Worm (Caenorhabditis elegans): ENCODE data around the gene ent-2.
A peak's percentile ranks its signal among the peaks of the same experiment; 100 is the strongest.

Gene ent-2

DNA sequence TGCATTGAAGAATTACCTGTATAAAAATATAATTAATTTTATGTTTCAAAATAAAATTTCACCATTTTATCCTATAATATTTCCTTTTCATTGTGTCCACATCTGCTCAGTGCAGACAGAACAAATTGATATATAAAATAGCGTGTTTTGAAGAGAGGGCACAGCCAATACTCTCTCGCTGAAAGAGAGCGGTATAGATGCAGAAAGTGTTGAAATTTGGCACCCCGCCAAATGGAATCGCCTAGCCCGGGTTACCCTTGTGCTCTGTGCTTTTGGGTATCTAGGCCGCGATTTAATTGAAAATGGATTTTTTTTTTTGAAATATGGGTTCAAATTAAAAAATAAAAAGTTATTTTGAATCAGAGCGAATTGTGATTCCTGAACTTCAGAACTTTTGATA is 16.3 kb downstream of the ent-2 start:
- TF ChIP-seq nhr-21 (tag; optimal IDR thresholded peaks at IDR 0.05) = no peak
- peak; percentile 28 for TF ChIP-seq nhr-129 (tag; optimal IDR thresholded peaks at IDR 0.05)
- no peak for TF ChIP-seq egl-27 (tag; optimal IDR thresholded peaks at IDR 0.05)
- TF ChIP-seq sem-4 (tag; optimal IDR thresholded peaks at IDR 0.05) = no peak
- TF ChIP-seq sma-9 (GFP tag; optimal IDR thresholded peaks at IDR 0.05) = peak; percentile 20
- no peak for TF ChIP-seq sma-9 (tag; optimal IDR thresholded peaks at IDR 0.05)
- peak; percentile 55 for TF ChIP-seq C34F6.9 (tag; optimal IDR thresholded peaks at IDR 0.05)
- peak; percentile 18 for TF ChIP-seq fos-1 (tag; optimal IDR thresholded peaks at IDR 0.05)
- TF ChIP-seq crh-2 (tag; optimal IDR thresholded peaks at IDR 0.05) = peak; percentile 52
- TF ChIP-seq lsy-2 (tag; optimal IDR thresholded peaks at IDR 0.05) = peak in 1 of 2 experiments; percentile 32
- peak; percentile 18 for TF ChIP-seq zag-1 (tag; optimal IDR thresholded peaks at IDR 0.05)
- TF ChIP-seq elt-3 (tag; optimal IDR thresholded peaks at IDR 0.05) = no peak

DNA sequence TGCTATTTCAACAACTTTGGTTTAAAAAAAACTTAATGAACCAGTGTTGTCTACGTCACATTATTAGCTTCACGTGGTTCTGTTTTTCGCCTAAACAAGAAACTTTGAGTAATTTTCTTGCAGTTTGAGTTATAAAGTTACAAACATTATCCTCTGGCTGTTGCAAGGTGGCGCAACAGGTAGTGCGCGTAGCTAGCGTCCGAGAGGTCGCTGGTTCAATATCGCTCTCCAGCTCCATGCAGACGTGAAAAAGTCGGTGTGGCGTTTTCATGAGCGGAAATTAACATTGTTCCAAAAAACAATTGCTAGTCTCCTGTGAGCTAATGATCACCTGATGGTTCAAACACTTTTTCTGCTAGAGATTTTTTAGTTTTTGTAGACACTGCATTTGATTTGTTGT is 18.4 kb downstream of the ent-2 start:
- TF ChIP-seq elt-1 (tag; optimal IDR thresholded peaks at IDR 0.05) (no peak), R02D3.7 (tag; optimal IDR thresholded peaks at IDR 0.05) (no peak), ceh-16 (tag; optimal IDR thresholded peaks at IDR 0.05) (no peak), nhr-10 (tag; optimal IDR thresholded peaks at IDR 0.05) (no peak), egl-27 (tag; optimal IDR thresholded peaks at IDR 0.05) (no peak), lin-39 (tag; optimal IDR thresholded peaks at IDR 0.05) (no peak), Y55F3AM.14 (GFP tag; optimal IDR thresholded peaks at IDR 0.05) (no peak), nhr-129 (tag; optimal IDR thresholded peaks at IDR 0.05) (peak; percentile 18), sma-9 (GFP tag; optimal IDR thresholded peaks at IDR 0.05) (peak; percentile 40), sma-9 (tag; optimal IDR thresholded peaks at IDR 0.05) (no peak), lin-11 (tag; optimal IDR thresholded peaks at IDR 0.05) (peak; percentile 36), C34F6.9 (tag; optimal IDR thresholded peaks at IDR 0.05) (peak; percentile 43), skn-1 (tag; optimal IDR thresholded peaks at IDR 0.05) (no peak), sma-3 (GFP tag; optimal IDR thresholded peaks at IDR 0.05) (peak; percentile 24), ZK546.5 (tag; optimal IDR thresholded peaks at IDR 0.05) (no peak), lsy-2 (tag; optimal IDR thresholded peaks at IDR 0.05) (peak in 1 of 2 experiments; percentile 5), fos-1 (tag; optimal IDR thresholded peaks at IDR 0.05) (peak; percentile 32), ceh-82 (tag; optimal IDR thresholded peaks at IDR 0.05) (no peak), mbf-1 (tag; optimal IDR thresholded peaks at IDR 0.05) (no peak), mdl-1 (tag; optimal IDR thresholded peaks at IDR 0.05) (no peak)

DNA sequence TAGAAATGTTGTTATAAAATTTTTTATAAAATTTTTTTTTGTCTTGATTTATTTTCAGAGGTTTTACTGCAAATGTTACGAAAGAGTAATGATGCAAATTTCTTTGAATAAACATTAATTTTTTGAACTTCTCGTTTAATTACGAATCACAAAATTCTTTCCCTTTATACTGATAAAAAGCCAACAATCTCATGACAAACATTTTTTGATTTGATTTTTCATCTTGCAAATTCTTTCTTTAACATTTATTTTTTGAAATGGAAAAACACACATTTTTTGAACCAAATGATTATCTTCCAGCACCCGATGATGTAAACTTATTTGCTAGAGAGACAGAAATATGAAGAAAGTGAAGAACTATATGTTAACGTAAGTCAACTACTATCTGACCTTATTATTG is 19.3 kb downstream of the ent-2 start, which contains the start of gene K09E9.1:
TSS of gene K09E9.1 (plus strand) at position 301 of the 400 bp plus-strand sequence.
- TF ChIP-seq fos-1 (tag; optimal IDR thresholded peaks at IDR 0.05) = peak; percentile 17
- no peak for TF ChIP-seq gmeb-1 (tag; optimal IDR thresholded peaks at IDR 0.05)
- TF ChIP-seq ZK546.5 (tag; optimal IDR thresholded peaks at IDR 0.05) = no peak

ce11 chrX:15621001-15621400 is 20.1 kb downstream of the ent-2 start:
- TF ChIP-seq ceh-82 (tag; optimal IDR thresholded peaks at IDR 0.05) (no peak), nhr-12 (tag; optimal IDR thresholded peaks at IDR 0.05) (no peak), skn-1 (tag; optimal IDR thresholded peaks at IDR 0.05) (no peak), dmd-4 (tag; optimal IDR thresholded peaks at IDR 0.05) (no peak), fos-1 (tag; optimal IDR thresholded peaks at IDR 0.05) (no peak), blmp-1 (tag; optimal IDR thresholded peaks at IDR 0.05; ENCODE audit: insufficient read depth) (no peak), ztf-1 (GFP tag; conservative IDR thresholded peaks at IDR 0.05) (no peak)

- TF ChIP-seq crh-2 (tag; optimal IDR thresholded peaks at IDR 0.05) (peak; percentile 36), sma-9 (GFP tag; optimal IDR thresholded peaks at IDR 0.05) (peak; percentile 38), sma-9 (tag; optimal IDR thresholded peaks at IDR 0.05) (no peak), fos-1 (tag; optimal IDR thresholded peaks at IDR 0.05) (peak; percentile 65), nhr-129 (tag; optimal IDR thresholded peaks at IDR 0.05) (no peak)
Measured at ce11 chrX:15622041-15622440, 21.2 kb downstream of the ent-2 start.

DNA sequence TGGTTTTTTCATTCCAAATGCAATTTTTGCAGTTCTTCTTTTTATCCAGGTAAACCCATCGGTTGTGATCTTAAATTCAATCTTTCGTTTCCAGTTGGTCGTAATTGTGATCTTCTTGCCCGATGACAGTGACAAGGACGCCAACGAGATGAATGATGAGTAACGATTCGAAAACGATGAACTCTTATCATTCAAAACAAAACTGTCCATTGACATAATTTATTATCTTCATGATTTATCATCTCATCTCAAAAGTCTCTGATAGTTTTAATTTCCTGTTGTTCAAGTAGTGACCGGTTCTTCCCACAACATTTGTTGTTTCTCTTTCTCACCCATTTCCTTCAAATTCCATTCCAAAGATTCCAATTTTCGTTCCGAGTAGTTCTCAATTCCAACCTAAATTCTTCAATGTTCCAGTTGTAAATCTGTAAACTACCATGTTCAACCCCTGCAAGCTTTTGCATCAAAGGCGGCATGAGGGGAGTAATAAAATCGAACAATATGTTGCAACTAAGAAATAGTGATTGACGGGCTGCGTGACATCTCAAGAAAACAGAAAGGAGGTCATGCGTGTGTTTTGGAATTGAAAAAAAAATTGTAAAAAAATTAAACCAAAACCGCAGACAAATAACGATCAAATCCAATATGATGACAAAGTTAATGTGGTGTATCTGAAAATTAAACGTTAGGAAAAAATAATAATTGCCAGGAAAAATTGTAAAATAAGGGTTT is 25.4 kb downstream of the ent-2 start:
- TF ChIP-seq R02D3.7 (tag; optimal IDR thresholded peaks at IDR 0.05) (no peak), sma-3 (GFP tag; optimal IDR thresholded peaks at IDR 0.05) (peak; percentile 51), nhr-25 (tag; optimal IDR thresholded peaks at IDR 0.05) (peak; percentile 57), nhr-21 (tag; optimal IDR thresholded peaks at IDR 0.05) (peak; percentile 51), mab-5 (tag; optimal IDR thresholded peaks at IDR 0.05) (peak; percentile 61), fos-1 (tag; optimal IDR thresholded peaks at IDR 0.05) (peak; percentile 38), unc-55 (GFP tag; optimal IDR thresholded peaks at IDR 0.05) (no peak), blmp-1 (tag; optimal IDR thresholded peaks at IDR 0.05; ENCODE audit: insufficient read depth) (peak; percentile 43), sma-9 (GFP tag; optimal IDR thresholded peaks at IDR 0.05) (peak; percentile 67), sma-9 (tag; optimal IDR thresholded peaks at IDR 0.05) (no peak)
